Worm (Caenorhabditis elegans) whole organism, midembryonic: ENCODE measurements around the gene srf-3.

Source experiments
- T22C8.4 ChIP-seq: fragments of 200-800 bp; sonication (Bioruptor generic); IDR thresholded peaks from 2 replicates; pipeline ENCODE4 v1.3.6; 2022; ENCODE audit warnings: missing genetic modification characterization, missing compliant biosample characterization
- cog-1 ChIP-seq: sonication (generic microtip); optimal IDR thresholded peaks from 2 replicates; lab custom pipeline; 2016; ENCODE audit warnings: missing genetic modification characterization, missing compliant biosample characterization
- flt-1 ChIP-seq: fragments of 200-800 bp; sonication (Bioruptor generic); IDR thresholded peaks from 2 replicates; pipeline ENCODE4 v1.3.6; 2022; ENCODE audit warnings: missing genetic modification characterization, missing compliant biosample characterization
- klf-2 ChIP-seq: fragments of 200-800 bp; sonication (Bioruptor generic); conservative IDR thresholded peaks from 2 replicates; pipeline ENCODE4 v1.3.6; 2022; ENCODE audit warnings: missing genetic modification reagents, missing genetic modification characterization, missing compliant biosample characterization
- ref-1 ChIP-seq: fragments of 200-800 bp; sonication (Bioruptor generic); conservative IDR thresholded peaks from 2 replicates; pipeline ENCODE4 v1.3.6; 2022; ENCODE audit warnings: missing genetic modification reagents, missing genetic modification characterization, missing compliant biosample characterization
- ztf-23 ChIP-seq: fragments of 200-800 bp; sonication (Bioruptor generic); IDR thresholded peaks from 2 replicates; pipeline ENCODE4 v1.3.6; 2022; ENCODE audit warnings: missing genetic modification reagents, missing genetic modification characterization, missing compliant biosample characterization
- ztf-29 ChIP-seq: fragments of 200-800 bp; sonication (Bioruptor generic); IDR thresholded peaks from 2 replicates; pipeline ENCODE4 v1.3.6; 2022; ENCODE audit warnings: missing genetic modification reagents, missing genetic modification characterization, missing compliant biosample characterization

srf-3 gene

ce11 chrIV:12902430-12903110 is 53.3 kb downstream of the srf-3 start, which contains the start of gene K08D8.2:
K08D8.2 (plus strand) TSS chrIV:12903060.
- no peak for TF ChIP-seq cog-1 (tag; lab: Kevin White, UChicago)
- TF ChIP-seq ztf-29 (GFP tag; lab: Robert Waterston, UW) = no peak
- TF ChIP-seq ref-1 (GFP tag; lab: Robert Waterston, UW) = no peak
- TF ChIP-seq klf-2 (GFP tag; lab: Robert Waterston, UW) = no peak
- no peak for TF ChIP-seq flt-1 (GFP tag; lab: Robert Waterston, UW)
- no peak for TF ChIP-seq ztf-23 (GFP tag; lab: Robert Waterston, UW)
- no peak for TF ChIP-seq T22C8.4 (GFP tag; lab: Robert Waterston, UW)

- TF ChIP-seq flt-1 (GFP tag; lab: Robert Waterston, UW) (no peak), ref-1 (GFP tag; lab: Robert Waterston, UW) (no peak)
Observed at ce11 chrIV:12903687-12904086, 54.4 kb downstream of the srf-3 start.
